Fruit fly (Drosophila melanogaster) whole organism, embryonic: ENCODE results near the gene CG8543.

Source experiments
- CG11504 ChIP-seq: fragments of 200-800 bp; sonication (Bioruptor generic); optimal IDR thresholded peaks from 3 replicates; lab custom pipeline; 2019; ENCODE audit warnings: missing biosample characterization, mild to moderate bottlenecking, missing genetic modification characterization, moderate library complexity
- CG12071 ChIP-seq: fragments of 200-800 bp; sonication (Bioruptor generic); optimal IDR thresholded peaks from 3 replicates; lab custom pipeline; 2018; ENCODE audit warnings: missing biosample characterization, mild to moderate bottlenecking, missing genetic modification characterization
- CG31365 ChIP-seq: fragments of 200-800 bp; sonication (Bioruptor generic); optimal IDR thresholded peaks from 2 replicates; lab custom pipeline; 2018; ENCODE audit warnings: missing biosample characterization, mild to moderate bottlenecking, missing genetic modification characterization
- CG7372 ChIP-seq: fragments of 200-800 bp; sonication (Bioruptor generic); IDR thresholded peaks from 2 replicates; pipeline ENCODE4 v1.3.6; 2022; ENCODE audit warnings: missing biosample characterization, missing genetic modification characterization
- Deaf1 ChIP-seq: fragments of 200-800 bp; optimal IDR thresholded peaks from 3 replicates; lab custom pipeline; 2019; ENCODE audit warnings: missing biosample characterization, mild to moderate bottlenecking, missing genetic modification characterization, moderate library complexity
- Ets97D ChIP-seq: fragments of 200-800 bp; sonication (Bioruptor generic); optimal IDR thresholded peaks from 3 replicates; lab custom pipeline; 2016; ENCODE audit warnings: missing biosample characterization, missing genetic modification characterization
- Jarid2 ChIP-seq: fragments of 200-800 bp; sonication (Bioruptor generic); optimal IDR thresholded peaks from 3 replicates; lab custom pipeline; 2017; ENCODE audit warnings: mild to moderate bottlenecking, missing biosample characterization, missing genetic modification reagents, missing genetic modification characterization
- Nf-YB ChIP-seq: fragments of 200-800 bp; sonication (Bioruptor generic); optimal IDR thresholded peaks from 3 replicates; lab custom pipeline; 2019; ENCODE audit warnings: missing biosample characterization, mild to moderate bottlenecking, missing genetic modification characterization, moderate library complexity
- Nf-YC ChIP-seq: fragments of 200-800 bp; optimal IDR thresholded peaks from 3 replicates; lab custom pipeline; 2019; ENCODE audit warnings: missing biosample characterization, mild to moderate bottlenecking, missing genetic modification characterization, moderate library complexity
- abd-A ChIP-seq: fragments of 200-800 bp; sonication (Bioruptor generic); optimal IDR thresholded peaks from 3 replicates; lab custom pipeline; 2019; ENCODE audit warnings: missing biosample characterization, mild to moderate bottlenecking, missing genetic modification characterization, moderate library complexity
- crol ChIP-seq: fragments of 200-800 bp; sonication (Bioruptor generic); IDR thresholded peaks from 2 replicates; pipeline ENCODE4 v1.3.6; 2022; ENCODE audit warnings: missing biosample characterization, missing genetic modification characterization
- ewg ChIP-seq: fragments of 200-800 bp; sonication (Bioruptor generic); optimal IDR thresholded peaks from 3 replicates; lab custom pipeline; 2017; ENCODE audit warnings: mild to moderate bottlenecking, missing biosample characterization, missing genetic modification reagents, missing genetic modification characterization
- mirr ChIP-seq: fragments of 200-800 bp; sonication (Bioruptor generic); optimal IDR thresholded peaks from 3 replicates; lab custom pipeline; 2018; ENCODE audit warnings: missing biosample characterization, mild to moderate bottlenecking, missing genetic modification characterization

The CG8543 gene

DNA sequence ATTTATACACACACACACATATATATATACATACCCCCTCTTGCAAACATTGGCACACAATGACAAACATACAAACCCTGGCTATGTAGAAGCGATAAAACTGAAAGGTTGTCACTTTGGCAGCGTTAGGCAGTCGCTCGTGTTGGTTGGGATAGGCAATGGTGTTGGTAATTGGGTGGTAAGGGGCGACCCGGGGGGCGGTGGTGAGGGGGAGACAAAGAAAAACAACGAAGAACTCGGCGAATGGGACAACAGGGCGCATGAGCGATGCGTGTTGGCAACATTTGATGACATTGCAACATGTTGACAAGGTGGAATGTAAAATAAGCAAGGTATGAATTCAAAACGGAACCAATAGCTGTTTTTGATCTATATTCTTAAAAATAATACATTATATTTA is 47.5 kb downstream of the CG8543 start:
- TF ChIP-seq Nf-YB: peak; percentile 72
- TF ChIP-seq Deaf1 (tag; lab: Kevin White, UChicago): peak; percentile 94
- TF ChIP-seq Ets97D (GFP tag; lab: Kevin White, UChicago): no peak
- TF ChIP-seq CG7372: peak; percentile 69
- TF ChIP-seq CG31365 (tag; lab: Kevin White, UChicago): no peak
- TF ChIP-seq crol (GFP tag; lab: Robert Waterston, UW): peak; percentile 95
- peak; percentile 42 for TF ChIP-seq mirr
- no peak for TF ChIP-seq Jarid2 (GFP tag; lab: Kevin White, UChicago)
- TF ChIP-seq CG12071: peak; percentile 18
- TF ChIP-seq Nf-YC (tag; lab: Kevin White, UChicago): peak; percentile 90
- peak; percentile 99 for TF ChIP-seq CG11504 (tag; lab: Kevin White, UChicago)
- TF ChIP-seq abd-A (tag; lab: Kevin White, UChicago): peak; percentile 89
- peak; percentile 91 for TF ChIP-seq ewg (GFP tag; lab: Kevin White, UChicago)
